Fruit fly (Drosophila melanogaster): ENCODE results near the gene dachs.
A peak's percentile ranks its signal among the peaks of the same experiment; 100 is the strongest.

DNA sequence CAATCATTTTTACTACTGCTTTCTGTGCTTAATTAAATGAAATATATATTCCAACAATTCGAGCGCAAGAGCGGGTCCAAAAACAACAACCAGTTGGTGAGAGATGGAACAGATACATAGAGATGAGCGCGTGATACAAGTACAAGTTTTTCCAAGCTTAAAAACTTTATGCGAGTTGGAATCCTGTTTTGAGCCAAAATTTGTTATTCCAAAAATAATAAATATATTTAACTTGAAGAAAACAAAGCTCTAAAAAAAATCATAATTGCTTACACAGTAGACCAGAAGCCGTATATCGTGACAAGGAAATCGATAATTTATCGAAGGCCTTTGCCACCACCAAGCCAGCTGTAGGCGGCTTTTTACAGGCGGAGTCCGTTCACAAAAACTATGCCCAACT is 48.1 kb downstream of the dachs start, which contains the start of the genes CG13097 and PIG-U:
- peak; percentile 83 for TF ChIP-seq CG12768 (GFP tag; optimal IDR thresholded peaks at IDR 0.05)
- TF ChIP-seq kay (GFP tag; ENCODE audit: borderline replicate concordance), result no peak
- peak; percentile 85 for TF ChIP-seq CG7101 (tag; optimal IDR thresholded peaks at IDR 0.05)
- TF ChIP-seq CG14711 (tag; optimal IDR thresholded peaks at IDR 0.05), result peak; percentile 81
- TF ChIP-seq Mnt (GFP tag; optimal IDR thresholded peaks at IDR 0.05), result peak; percentile 95
- TF ChIP-seq cic (GFP tag; optimal IDR thresholded peaks at IDR 0.05), result peak; percentile 46
- peak; percentile 87 for TF ChIP-seq bab1 (GFP tag; optimal IDR thresholded peaks at IDR 0.05)
- TF ChIP-seq ovo (GFP tag; optimal IDR thresholded peaks at IDR 0.05), result peak; percentile 74
- TF ChIP-seq CG7045 (GFP tag; optimal IDR thresholded peaks at IDR 0.05), result peak; percentile 71
- peak; percentile 66 for TF ChIP-seq CG33017 (tag; optimal IDR thresholded peaks at IDR 0.05)
